Worm (Caenorhabditis elegans) whole organism, young adult: ENCODE data around the gene D2096.5.

Experiments used
- let-526 ChIP-seq: fragments of 200-800 bp; sonication (Bioruptor generic); IDR thresholded peaks from 2 replicates; pipeline ENCODE4 v1.3.6; 2022; ENCODE audit warnings: missing genetic modification reagents, missing genetic modification characterization, missing compliant biosample characterization
- rcor-1 ChIP-seq: fragments of 200-800 bp; sonication (Bioruptor generic); IDR thresholded peaks from 2 replicates; pipeline ENCODE4 v1.3.6; 2022; ENCODE audit warnings: missing genetic modification reagents, missing genetic modification characterization, missing compliant biosample characterization
- unc-130 ChIP-seq: sonication (generic microtip); optimal IDR thresholded peaks from 2 replicates; lab custom pipeline; 2016; ENCODE audit warnings: missing genetic modification reagents, missing genetic modification characterization, missing compliant biosample characterization

- TF ChIP-seq let-526 (GFP tag; lab: Robert Waterston, UW) (no peak), rcor-1 (GFP tag; lab: Robert Waterston, UW) (no peak), unc-130 (GFP tag; lab: Kevin White, UChicago) (no peak)
These were observed 25.2 kb upstream of the D2096.5 start for ce11 chrIV:8384737-8385136.
